Fruit fly (Drosophila melanogaster) S2 (cell line): ENCODE data around the gene CG7079.

Experiments used
- CG8478 ChIP-seq: fragments of >200 bp; optimal IDR thresholded peaks from 2 replicates; lab custom pipeline; 2018
- CTCF ChIP-seq, 2 experiments: fragments of >200 bp; optimal IDR thresholded peaks; 2 replicates each; lab custom pipeline; 2018

DNA sequence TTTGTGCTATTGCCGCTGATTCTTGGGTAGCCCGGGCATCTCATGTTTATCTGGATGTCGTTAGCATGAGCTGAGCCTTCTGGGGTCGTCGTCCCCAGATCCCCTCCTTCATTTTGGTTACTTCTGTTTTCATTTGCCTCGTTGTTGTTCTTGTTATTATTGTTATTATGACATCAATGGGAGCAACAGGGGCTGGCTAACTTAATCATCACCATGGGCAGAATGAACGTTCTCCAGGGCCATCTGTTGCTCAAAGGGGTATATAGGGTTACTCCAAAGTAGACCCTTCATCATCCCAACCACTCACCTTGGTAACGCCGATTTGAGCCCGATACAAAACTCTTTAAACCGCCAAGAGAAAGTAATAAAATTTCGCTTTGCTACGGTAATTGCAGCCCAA is 50.3 kb downstream of the CG7079 start:
- no peak for TF ChIP-seq CG8478 (lab: Kevin White, UChicago)
- no peak for TF ChIP-seq CTCF (optimal IDR thresholded peaks at IDR 0.05; lab: Kevin White, UChicago)
